Fruit fly (Drosophila melanogaster) whole organism, embryonic: ENCODE data around the gene CG6656.
A peak's percentile ranks its signal among the peaks of the same experiment; 100 is the strongest.

ENCODE experiments used
- Abd-B ChIP-seq: fragments of 200-800 bp; sonication (Bioruptor generic); optimal IDR thresholded peaks from 2 replicates; lab custom pipeline; 2018; ENCODE audit warnings: missing biosample characterization, mild to moderate bottlenecking, missing genetic modification characterization, moderate library complexity
- Atf3 ChIP-seq: fragments of 200-800 bp; sonication (Bioruptor generic); optimal IDR thresholded peaks from 3 replicates; lab custom pipeline; 2016; ENCODE audit warnings: missing biosample characterization, missing genetic modification characterization
- Awh ChIP-seq: fragments of 200-800 bp; sonication (Bioruptor generic); IDR thresholded peaks from 2 replicates; pipeline ENCODE4, ENCODE4 v1.3.6; 2022; ENCODE audit warnings: missing biosample characterization, missing genetic modification characterization
- CG11695 ChIP-seq: fragments of 200-800 bp; sonication (Bioruptor generic); IDR thresholded peaks from 3 replicates; pipeline ENCODE4 v1.3.6; 2022; ENCODE audit warnings: missing biosample characterization, missing genetic modification characterization
- CG12071 ChIP-seq: fragments of 200-800 bp; sonication (Bioruptor generic); optimal IDR thresholded peaks from 3 replicates; lab custom pipeline; 2018; ENCODE audit warnings: missing biosample characterization, mild to moderate bottlenecking, missing genetic modification characterization
- CG12219 ChIP-seq: fragments of 200-800 bp; sonication (Bioruptor generic); optimal IDR thresholded peaks from 3 replicates; lab custom pipeline; 2018; ENCODE audit warnings: missing biosample characterization, mild to moderate bottlenecking, missing genetic modification characterization
- CG12942 ChIP-seq: fragments of 200-800 bp; sonication (Bioruptor generic); optimal IDR thresholded peaks from 3 replicates; lab custom pipeline; 2016; ENCODE audit warnings: missing biosample characterization, missing genetic modification characterization
- CG14014 ChIP-seq: fragments of 200-800 bp; sonication (Bioruptor generic); IDR thresholded peaks from 2 replicates; pipeline ENCODE4 v1.3.6; 2022; ENCODE audit warnings: missing biosample characterization, missing genetic modification characterization
- CG15696 ChIP-seq: fragments of 200-800 bp; sonication (Bioruptor generic); optimal IDR thresholded peaks from 2 replicates; lab custom pipeline; 2019; ENCODE audit warnings: missing biosample characterization, mild to moderate bottlenecking, missing genetic modification characterization, moderate library complexity
- CG17359 ChIP-seq: fragments of 200-800 bp; sonication (Bioruptor generic); optimal IDR thresholded peaks from 3 replicates; lab custom pipeline; 2018; ENCODE audit warnings: missing biosample characterization, mild to moderate bottlenecking, missing genetic modification characterization, moderate library complexity
- CG2116 ChIP-seq: fragments of 200-800 bp; sonication (Bioruptor generic); optimal IDR thresholded peaks from 3 replicates; lab custom pipeline; 2018; ENCODE audit warnings: missing biosample characterization, mild to moderate bottlenecking, missing genetic modification characterization
- CG2875 ChIP-seq: fragments of 200-800 bp; sonication (Bioruptor generic); optimal IDR thresholded peaks from 2 replicates; lab custom pipeline; 2017; ENCODE audit warnings: missing biosample characterization, mild to moderate bottlenecking, missing genetic modification characterization, missing genetic modification reagents
- CG30431 ChIP-seq: fragments of 200-800 bp; sonication (Bioruptor generic); optimal IDR thresholded peaks from 2 replicates; lab custom pipeline; 2017; ENCODE audit warnings: missing biosample characterization, missing genetic modification characterization
- CG32767 ChIP-seq: fragments of 200-800 bp; sonication (Bioruptor generic); IDR thresholded peaks from 2 replicates; pipeline ENCODE4 v1.3.6; 2022; ENCODE audit warnings: missing biosample characterization, missing genetic modification characterization
- CG33213 ChIP-seq: fragments of 200-800 bp; sonication (Bioruptor generic); optimal IDR thresholded peaks from 3 replicates; lab custom pipeline; 2016; ENCODE audit warnings: missing biosample characterization, missing genetic modification characterization
- CG3407 ChIP-seq: fragments of 200-800 bp; sonication (Bioruptor generic); optimal IDR thresholded peaks from 2 replicates; lab custom pipeline; 2018; ENCODE audit warnings: missing biosample characterization, mild to moderate bottlenecking, missing genetic modification characterization
- CG5245 ChIP-seq: fragments of 200-800 bp; sonication (Bioruptor generic); optimal IDR thresholded peaks from 3 replicates; lab custom pipeline; 2016; ENCODE audit warnings: missing biosample characterization, missing genetic modification characterization
- CG6654 ChIP-seq: fragments of 200-800 bp; sonication (Bioruptor generic); optimal IDR thresholded peaks from 2 replicates; lab custom pipeline; 2017; ENCODE audit warnings: missing biosample characterization, mild to moderate bottlenecking, missing genetic modification characterization
- CG6791 ChIP-seq: fragments of 200-800 bp; sonication (Bioruptor generic); IDR thresholded peaks from 3 replicates; pipeline ENCODE4 v1.3.6; 2022; ENCODE audit warnings: missing biosample characterization, missing genetic modification characterization; ENCODE audit not compliant: partially characterized antibody
- CG7987 ChIP-seq: fragments of 200-800 bp; sonication (Bioruptor generic); optimal IDR thresholded peaks from 2 replicates; lab custom pipeline; 2018; ENCODE audit warnings: missing biosample characterization, mild to moderate bottlenecking, missing genetic modification characterization, moderate library complexity
- D ChIP-seq, 2 experiments: fragments of 200-800 bp in 1 of 2; fragments of >200 bp in 1 of 2; sonication (Bioruptor generic) in 1 of 2; optimal IDR thresholded peaks; 2 replicates in 1 of 2; 3 replicates in 1 of 2; lab custom pipeline; 2017; ENCODE audit warnings: mild to moderate bottlenecking in 1 of 2, missing biosample characterization in 1 of 2, missing genetic modification characterization in 1 of 2, missing genetic modification reagents in 1 of 2
- Eip74EF ChIP-seq, 2 experiments: fragments of 200-800 bp in 1 of 2; fragments of >200 bp in 1 of 2; sonication (Bioruptor generic) in 1 of 2; optimal IDR thresholded peaks; 2 replicates each; lab custom pipeline; 2017 to 2019; ENCODE audit warnings: missing biosample characterization in 2 of 2, missing genetic modification characterization in 2 of 2, mild to moderate bottlenecking in 1 of 2, moderate library complexity in 1 of 2
- Elba2 ChIP-seq: fragments of 200-800 bp; sonication (Bioruptor generic); optimal IDR thresholded peaks from 3 replicates; lab custom pipeline; 2016; ENCODE audit warnings: missing biosample characterization, missing genetic modification characterization
- HHEX ChIP-seq: fragments of 200-800 bp; sonication (Bioruptor generic); optimal IDR thresholded peaks from 3 replicates; lab custom pipeline; 2017; ENCODE audit warnings: missing biosample characterization, mild to moderate bottlenecking, missing genetic modification characterization, missing genetic modification reagents
- Hey ChIP-seq: fragments of 200-800 bp; sonication (Bioruptor generic); optimal IDR thresholded peaks from 3 replicates; lab custom pipeline; 2018; ENCODE audit warnings: missing biosample characterization, mild to moderate bottlenecking, missing genetic modification characterization
- Kr ChIP-seq: fragments of 200-800 bp; sonication (Bioruptor generic); optimal IDR thresholded peaks from 2 replicates; lab custom pipeline; 2017; ENCODE audit warnings: missing biosample characterization, mild to moderate bottlenecking, missing genetic modification characterization
- Lhr ChIP-seq: fragments of 200-800 bp; sonication (Bioruptor generic); optimal IDR thresholded peaks from 3 replicates; lab custom pipeline; 2017; ENCODE audit warnings: mild to moderate bottlenecking, missing biosample characterization, missing genetic modification reagents, missing genetic modification characterization
- MTF-1 ChIP-seq: fragments of 200-800 bp; sonication (Bioruptor generic); optimal IDR thresholded peaks from 2 replicates; lab custom pipeline; 2018; ENCODE audit warnings: missing biosample characterization, mild to moderate bottlenecking, missing genetic modification characterization, borderline replicate concordance
- Optix ChIP-seq: fragments of 200-800 bp; sonication (Bioruptor generic); IDR thresholded peaks from 3 replicates; pipeline ENCODE4 v1.3.6; 2022; ENCODE audit warnings: missing biosample characterization, missing genetic modification characterization
- PHDP ChIP-seq: fragments of 200-800 bp; sonication (Bioruptor generic); optimal IDR thresholded peaks from 3 replicates; lab custom pipeline; 2018; ENCODE audit warnings: missing biosample characterization, mild to moderate bottlenecking, missing genetic modification characterization, moderate library complexity
- Six4 ChIP-seq: fragments of 200-800 bp; sonication (Bioruptor generic); optimal IDR thresholded peaks from 2 replicates; lab custom pipeline; 2016; ENCODE audit warnings: missing biosample characterization, missing genetic modification characterization
- Sry-β ChIP-seq: fragments of 200-800 bp; sonication (Bioruptor generic); optimal IDR thresholded peaks from 2 replicates; lab custom pipeline; 2018; ENCODE audit warnings: missing biosample characterization, mild to moderate bottlenecking, missing genetic modification characterization, moderate library complexity
- chn ChIP-seq: fragments of 200-800 bp; sonication (Bioruptor generic); optimal IDR thresholded peaks from 2 replicates; lab custom pipeline; 2016; ENCODE audit warnings: missing biosample characterization, missing genetic modification characterization
- corto ChIP-seq: fragments of 200-800 bp; sonication (Bioruptor generic); optimal IDR thresholded peaks from 2 replicates; lab custom pipeline; 2016; ENCODE audit warnings: missing biosample characterization, mild to moderate bottlenecking, missing genetic modification characterization, moderate library complexity
- dan ChIP-seq: fragments of 200-800 bp; sonication (Bioruptor generic); IDR thresholded peaks from 2 replicates; pipeline ENCODE4 v1.3.6; 2022; ENCODE audit warnings: missing biosample characterization, missing genetic modification characterization
- dpn ChIP-seq, 2 experiments: fragments of 200-800 bp; sonication (Bioruptor generic); optimal IDR thresholded peaks; 3 replicates each; lab custom pipeline; 2016; ENCODE audit warnings: missing biosample characterization in 2 of 2, missing genetic modification characterization in 2 of 2
- fd64A ChIP-seq: fragments of 200-800 bp; sonication (Bioruptor generic); optimal IDR thresholded peaks from 3 replicates; lab custom pipeline; 2018; ENCODE audit warnings: missing biosample characterization, mild to moderate bottlenecking, missing genetic modification characterization
- gem ChIP-seq: fragments of 200-800 bp; sonication (Bioruptor generic); optimal IDR thresholded peaks from 2 replicates; lab custom pipeline; 2019; ENCODE audit warnings: missing biosample characterization, mild to moderate bottlenecking, missing genetic modification characterization, moderate library complexity
- gsb-n ChIP-seq: fragments of 200-800 bp; sonication (Bioruptor generic); optimal IDR thresholded peaks from 3 replicates; lab custom pipeline; 2018; ENCODE audit warnings: missing biosample characterization, mild to moderate bottlenecking, missing genetic modification characterization
- kni ChIP-seq: fragments of 200-800 bp; sonication (Bioruptor generic); optimal IDR thresholded peaks from 3 replicates; lab custom pipeline; 2017; ENCODE audit warnings: mild to moderate bottlenecking, missing biosample characterization, missing genetic modification reagents, missing genetic modification characterization
- maf-S ChIP-seq: fragments of 200-800 bp; sonication (Bioruptor generic); optimal IDR thresholded peaks from 2 replicates; lab custom pipeline; 2016; ENCODE audit warnings: missing biosample characterization, missing genetic modification characterization
- nom ChIP-seq: fragments of 200-800 bp; sonication (Bioruptor generic); optimal IDR thresholded peaks from 2 replicates; lab custom pipeline; 2017; ENCODE audit warnings: missing biosample characterization, missing genetic modification characterization, mild to moderate bottlenecking, moderate library complexity, missing genetic modification reagents
- pnt ChIP-seq: fragments of 200-800 bp; sonication (Bioruptor generic); optimal IDR thresholded peaks from 3 replicates; lab custom pipeline; 2016; ENCODE audit warnings: missing biosample characterization, missing genetic modification characterization
- schlank ChIP-seq: fragments of 200-800 bp; sonication (Bioruptor generic); optimal IDR thresholded peaks from 2 replicates; lab custom pipeline; 2018; ENCODE audit warnings: missing biosample characterization, mild to moderate bottlenecking, missing genetic modification characterization
- sob ChIP-seq: fragments of 200-800 bp; sonication (Bioruptor generic); IDR thresholded peaks from 2 replicates; pipeline ENCODE4 v1.3.6; 2022; ENCODE audit warnings: missing biosample characterization, missing genetic modification characterization
- stc ChIP-seq: fragments of 200-800 bp; sonication (Bioruptor generic); IDR thresholded peaks from 2 replicates; pipeline ENCODE4 v1.3.6; 2022; ENCODE audit warnings: missing biosample characterization, missing genetic modification characterization
- tio ChIP-seq: fragments of 200-800 bp; sonication (Bioruptor generic); optimal IDR thresholded peaks from 2 replicates; lab custom pipeline; 2017; ENCODE audit warnings: missing biosample characterization, missing genetic modification characterization, inconsistent platforms
- wor ChIP-seq: fragments of 200-800 bp; sonication (Bioruptor generic); IDR thresholded peaks from 2 replicates; pipeline ENCODE4 v1.3.6; 2022; ENCODE audit warnings: missing biosample characterization, missing genetic modification characterization
- z ChIP-seq: fragments of 200-800 bp; sonication (Bioruptor generic); IDR thresholded peaks from 3 replicates; pipeline ENCODE4 v1.3.6; 2022; ENCODE audit warnings: missing biosample characterization, missing genetic modification characterization

CG6656 gene

dm6 chr3R:21849988-21850460 lies 25.1 kb upstream of the CG6656 start (continued):
- no peak for TF ChIP-seq CG14014 (GFP tag; lab: Robert Waterston, UW)
- TF ChIP-seq HHEX: peak; percentile 37
- TF ChIP-seq gsb-n (tag; lab: Kevin White, UChicago): peak; percentile 68
- 0 out of 3 replicates have a peak, but pooled peaks have one; percentile 33 for TF ChIP-seq z
- no peak for TF ChIP-seq Sry-β (GFP tag; lab: Kevin White, UChicago)
- TF ChIP-seq CG6654 (GFP tag; lab: Kevin White, UChicago): no peak
- peak; percentile 27 for TF ChIP-seq Lhr (GFP tag; lab: Kevin White, UChicago)
- no peak for TF ChIP-seq CG7987 (GFP tag; lab: Kevin White, UChicago)
- peak; percentile 14 for TF ChIP-seq Six4
- no peak for TF ChIP-seq CG12071 (GFP tag; lab: Kevin White, UChicago)
- no peak for TF ChIP-seq Kr
- no peak for TF ChIP-seq CG33213 (GFP tag; lab: Kevin White, UChicago)
- no peak for TF ChIP-seq Eip74EF (GFP tag; optimal IDR thresholded peaks at IDR 0.05; lab: Kevin White, UChicago)
- peak; percentile 33 for TF ChIP-seq pnt (GFP tag; lab: Kevin White, UChicago)
- peak; percentile 3 for TF ChIP-seq CG12942
- peak; percentile 18 for TF ChIP-seq CG12219 (GFP tag; lab: Kevin White, UChicago)
- TF ChIP-seq maf-S (GFP tag; lab: Kevin White, UChicago): no peak
- TF ChIP-seq dpn (GFP tag; optimal IDR thresholded peaks at IDR 0.05; lab: Kevin White, UChicago): peak; percentile 36 to 62
- peak; percentile 48 for TF ChIP-seq Abd-B
- TF ChIP-seq sob (GFP tag; lab: Robert Waterston, UW): peak; percentile 53; the same call in 1 of the 2 replicates
- TF ChIP-seq CG15696 (tag; lab: Kevin White, UChicago): peak; percentile 30
- 0 out of 3 replicates have a peak, but pooled peaks have one; percentile 25 for TF ChIP-seq CG11695 (GFP tag; lab: Robert Waterston, UW)
- TF ChIP-seq fd64A (GFP tag; lab: Kevin White, UChicago): peak; percentile 22
- TF ChIP-seq CG5245: no peak
- peak; percentile 47 for TF ChIP-seq CG30431
- TF ChIP-seq MTF-1 (GFP tag; lab: Kevin White, UChicago): no peak
- no peak; the same call in 1 of the 2 replicates for TF ChIP-seq CG32767 (GFP tag; lab: Robert Waterston, UW)
- TF ChIP-seq wor (GFP tag; lab: Robert Waterston, UW): no peak
- peak; percentile 9 for TF ChIP-seq chn (GFP tag; lab: Kevin White, UChicago)
- peak; percentile 6 for TF ChIP-seq CG17359 (tag; lab: Kevin White, UChicago)
- TF ChIP-seq tio (GFP tag; lab: Kevin White, UChicago): peak; percentile 27
- TF ChIP-seq nom (GFP tag; lab: Kevin White, UChicago): no peak
- peak; percentile 49; the same call in 1 of the 2 replicates for TF ChIP-seq Awh
- no peak for TF ChIP-seq CG2875 (GFP tag; lab: Kevin White, UChicago)
- no peak for TF ChIP-seq Elba2 (GFP tag; lab: Kevin White, UChicago)
- 0 out of 2 replicates have a peak, but pooled peaks have one; percentile 45 for TF ChIP-seq stc (GFP tag; lab: Robert Waterston, UW)
- TF ChIP-seq Hey (tag; lab: Kevin White, UChicago): no peak
- TF ChIP-seq kni (GFP tag; lab: Kevin White, UChicago): peak; percentile 30
- TF ChIP-seq CG2116 (GFP tag; lab: Kevin White, UChicago): peak; percentile 10
- TF ChIP-seq PHDP (tag; lab: Kevin White, UChicago): peak; percentile 25
- TF ChIP-seq Optix (GFP tag; lab: Robert Waterston, UW): no peak
- TF ChIP-seq dan (GFP tag; lab: Robert Waterston, UW): no peak
- no peak for TF ChIP-seq schlank (tag; lab: Kevin White, UChicago)
- TF ChIP-seq gem (tag; lab: Kevin White, UChicago): peak; percentile 43
- peak; percentile 20 for TF ChIP-seq CG3407 (GFP tag; lab: Kevin White, UChicago)
- no peak for TF ChIP-seq corto (GFP tag; lab: Kevin White, UChicago)
- TF ChIP-seq Atf3: peak; percentile 12
- no peak for TF ChIP-seq CG6791
- no peak for TF ChIP-seq D (optimal IDR thresholded peaks at IDR 0.05; lab: Kevin White, UChicago)
- peak; percentile 41 for TF ChIP-seq D (GFP tag; optimal IDR thresholded peaks at IDR 0.05; lab: Kevin White, UChicago)
